Fruit fly (Drosophila melanogaster): ENCODE measurements around the gene LKRSDH.

Gene LKRSDH

DNA sequence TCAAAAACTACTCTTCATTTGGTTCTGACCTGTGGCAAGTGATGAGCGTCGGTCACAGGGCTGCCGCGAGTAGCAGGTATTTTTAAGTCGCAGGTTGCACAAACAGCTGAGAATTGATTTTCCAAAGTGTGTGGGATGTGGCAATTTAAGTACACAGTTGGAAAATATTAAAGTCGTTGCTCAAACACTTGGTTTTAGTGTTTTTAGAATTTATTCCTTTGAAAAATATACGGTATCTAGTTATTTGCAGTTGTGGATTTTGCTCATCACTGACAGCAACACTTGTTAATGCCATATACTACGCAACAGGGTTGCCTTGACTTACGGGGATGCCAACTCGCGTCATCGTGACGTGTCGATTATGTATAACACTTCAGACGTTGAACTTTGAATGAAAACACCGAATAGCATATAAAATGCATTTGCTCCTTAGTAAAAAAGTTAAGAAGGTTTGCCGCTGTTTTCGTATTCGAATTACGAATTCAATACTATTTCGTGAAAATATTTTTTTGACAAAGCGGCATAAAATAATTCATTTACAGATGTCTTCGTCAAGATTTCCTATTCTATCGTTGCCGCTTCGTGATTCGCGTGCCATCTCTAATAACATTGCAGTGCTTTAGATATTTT, 4.2 kb upstream of the LKRSDH start, which contains the start of the genes Herp and r2d2 (continued):
- peak; percentile 77 for TF ChIP-seq fd59A (GFP tag; optimal IDR thresholded peaks at IDR 0.05)
- TF ChIP-seq CG4318 (GFP tag; optimal IDR thresholded peaks at IDR 0.05) = peak; percentile 73
- TF ChIP-seq CG1621 (tag; optimal IDR thresholded peaks at IDR 0.05) = peak; percentile 79
- peak; percentile 88 for TF ChIP-seq CG10631 (GFP tag; optimal IDR thresholded peaks at IDR 0.05)
- TF ChIP-seq CG8632 (GFP tag; optimal IDR thresholded peaks at IDR 0.05) = peak; percentile 77
- no peak for TF ChIP-seq Hr38 (GFP tag; optimal IDR thresholded peaks at IDR 0.05)
- peak; percentile 90 for TF ChIP-seq esn (GFP tag; optimal IDR thresholded peaks at IDR 0.05)
- TF ChIP-seq Eip75B (GFP tag; optimal IDR thresholded peaks at IDR 0.05) = peak; percentile 87
- peak; percentile 88 for TF ChIP-seq CG6163 (GFP tag; IDR thresholded peaks at IDR 0.05)
- TF ChIP-seq achi (GFP tag; optimal IDR thresholded peaks at IDR 0.05) = peak; percentile 88
- peak; percentile 87 for TF ChIP-seq topi (GFP tag; optimal IDR thresholded peaks at IDR 0.05)
- no peak for TF ChIP-seq fd85E (GFP tag; optimal IDR thresholded peaks at IDR 0.05)
- peak; percentile 82 for TF ChIP-seq CG6854 (GFP tag; optimal IDR thresholded peaks at IDR 0.05)
- TF ChIP-seq CG11294 (GFP tag; IDR thresholded peaks at IDR 0.05) = peak; percentile 84
- peak; percentile 99 for TF ChIP-seq svp (GFP tag)
- TF ChIP-seq CG32006 (GFP tag; optimal IDR thresholded peaks at IDR 0.05) = peak; percentile 84
- peak; percentile 77 for TF ChIP-seq CG9139 (GFP tag; optimal IDR thresholded peaks at IDR 0.05)
- TF ChIP-seq eg (GFP tag; IDR thresholded peaks at IDR 0.05) = peak; percentile 84
- peak; percentile 89 for TF ChIP-seq OdsH (GFP tag; optimal IDR thresholded peaks at IDR 0.05)
- peak; percentile 86 for TF ChIP-seq Gug (GFP tag; IDR thresholded peaks at IDR 0.05)
- TF ChIP-seq dac (GFP tag; optimal IDR thresholded peaks at IDR 0.05) = peak; percentile 80
- peak; percentile 76 for TF ChIP-seq CG11762 (GFP tag; optimal IDR thresholded peaks at IDR 0.05; ENCODE audit: insufficient read depth)
- peak; percentile 72 for TF ChIP-seq fkh (GFP tag; optimal IDR thresholded peaks at IDR 0.05)
- TF ChIP-seq Eip93F (GFP tag; optimal IDR thresholded peaks at IDR 0.05) = no peak

- no peak for TF ChIP-seq salr (GFP tag; optimal IDR thresholded peaks at IDR 0.05)
- TF ChIP-seq CG4318 (GFP tag; optimal IDR thresholded peaks at IDR 0.05) = no peak
- no peak for TF ChIP-seq Lpt (GFP tag; optimal IDR thresholded peaks at IDR 0.05)
- no peak for TF ChIP-seq fd59A (GFP tag; optimal IDR thresholded peaks at IDR 0.05)
- TF ChIP-seq esn (GFP tag; optimal IDR thresholded peaks at IDR 0.05) = no peak
Measured at dm6 chr2L:7794689-7795475, 877 bp downstream of the LKRSDH start.

- TF ChIP-seq Sox15 (GFP tag; optimal IDR thresholded peaks at IDR 0.05) = no peak
- TF ChIP-seq CG8632 (GFP tag; optimal IDR thresholded peaks at IDR 0.05) = no peak
- TF ChIP-seq Eip75B (GFP tag; optimal IDR thresholded peaks at IDR 0.05) = no peak
- no peak for TF ChIP-seq spab (GFP tag; optimal IDR thresholded peaks at IDR 0.05)
- TF ChIP-seq dac (GFP tag; optimal IDR thresholded peaks at IDR 0.05) = no peak
Measured at dm6 chr2L:7791356-7791738, 4.4 kb downstream of the LKRSDH start.

DNA sequence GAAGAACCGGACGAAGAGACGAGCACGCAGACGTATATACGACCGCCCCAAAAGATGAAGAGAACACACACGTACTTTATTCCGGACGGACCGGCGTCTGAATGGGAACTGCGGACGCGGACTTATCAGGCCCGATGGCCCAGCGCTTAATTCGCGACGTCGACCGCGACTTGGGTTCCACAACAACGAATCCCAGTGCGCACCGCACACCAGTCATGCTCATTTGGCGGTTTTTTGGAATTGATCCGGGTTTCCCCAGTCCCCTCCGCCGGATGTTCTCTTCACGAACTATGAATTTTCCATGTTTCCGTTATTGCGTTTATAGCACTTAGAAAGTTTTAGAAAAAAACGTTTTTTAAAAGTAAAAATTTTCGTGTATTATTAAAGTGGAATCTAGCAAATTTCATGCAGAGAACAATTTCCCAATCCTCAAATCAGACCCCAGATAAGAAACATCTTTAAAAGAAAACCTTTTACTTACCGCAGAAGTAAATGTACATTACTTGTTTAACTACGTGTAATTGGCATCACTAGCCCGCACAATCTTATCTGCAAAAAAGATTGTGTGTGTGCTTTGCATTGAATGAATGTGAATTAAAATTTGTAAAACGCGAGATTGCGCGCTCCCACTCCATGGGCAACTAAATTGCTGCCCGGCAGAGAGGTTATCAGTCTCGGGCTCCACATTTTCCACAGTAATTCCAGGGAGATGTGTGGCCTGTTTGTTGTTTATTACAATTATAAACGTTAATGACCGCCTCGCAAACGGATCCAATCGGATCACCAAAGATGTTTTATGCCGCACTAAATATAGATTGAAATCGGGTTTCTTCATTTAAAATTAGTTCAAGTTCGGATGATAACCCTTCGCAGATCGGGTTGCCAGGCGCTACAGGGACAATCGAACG, 5.1 kb downstream of the LKRSDH start, which contains the start of gene CG7149:
Gene CG7149 (minus strand): TSS at position 110 of the 908 bp plus-strand sequence.
- TF ChIP-seq Eip78C (GFP tag) (peak; percentile 81), CG11762 (GFP tag; optimal IDR thresholded peaks at IDR 0.05; ENCODE audit: insufficient read depth) (no peak), CG7368 (GFP tag; optimal IDR thresholded peaks at IDR 0.05) (no peak), Sox14 (GFP tag; optimal IDR thresholded peaks at IDR 0.05) (no peak), net (GFP tag; optimal IDR thresholded peaks at IDR 0.05) (peak; percentile 53), Eip75B (GFP tag; optimal IDR thresholded peaks at IDR 0.05) (peak; percentile 23), CG11294 (GFP tag; IDR thresholded peaks at IDR 0.05) (no peak), CG6792 (GFP tag; optimal IDR thresholded peaks at IDR 0.05) (peak; percentile 1), spab (GFP tag; optimal IDR thresholded peaks at IDR 0.05) (no peak), Lpt (GFP tag; optimal IDR thresholded peaks at IDR 0.05) (no peak), Met (GFP tag; optimal IDR thresholded peaks at IDR 0.05) (peak; percentile 36), fd85E (GFP tag; optimal IDR thresholded peaks at IDR 0.05) (no peak), CG3032 (tag; optimal IDR thresholded peaks at IDR 0.05) (no peak), cyc (GFP tag; optimal IDR thresholded peaks at IDR 0.05) (no peak), Hr4 (GFP tag; optimal IDR thresholded peaks at IDR 0.05) (peak; percentile 48), svp (GFP tag) (peak; percentile 98), CG11902 (GFP tag; optimal IDR thresholded peaks at IDR 0.05) (no peak), vri (GFP tag; optimal IDR thresholded peaks at IDR 0.05) (peak; percentile 94), Smox (GFP tag; optimal IDR thresholded peaks at IDR 0.05) (no peak), CG6808 (GFP tag; optimal IDR thresholded peaks at IDR 0.05) (peak; percentile 33), CG9139 (GFP tag; optimal IDR thresholded peaks at IDR 0.05) (no peak), CG32006 (GFP tag; optimal IDR thresholded peaks at IDR 0.05) (no peak), CG6854 (GFP tag; optimal IDR thresholded peaks at IDR 0.05) (peak; percentile 28)

All from whole organism, prepupa.